Worm (Caenorhabditis elegans) whole organism, early embryonic: ENCODE measurements around the gene srh-138.
"Not testable (repeated sequence)": the region's sequence is repeated elsewhere in the genome, so short reads cannot be mapped to it uniquely, and the experiment has no call there.

Experiments
- F13C5.2 ChIP-seq: sonication (generic microtip); optimal IDR thresholded peaks from 2 replicates; lab custom pipeline; 2017; ENCODE audit warnings: mild to moderate bottlenecking, missing genetic modification characterization, inconsistent platforms, missing compliant biosample characterization
- ama-1 ChIP-seq: fragments of 150-350 bp; optimal IDR thresholded peaks from 2 replicates; lab custom pipeline; 2014
- ceh-36 ChIP-seq: sonication (generic microtip); optimal IDR thresholded peaks from 2 replicates; lab custom pipeline; 2016; ENCODE audit warnings: missing genetic modification characterization, inconsistent platforms, missing compliant biosample characterization
- ets-7 ChIP-seq: sonication (generic microtip); optimal IDR thresholded peaks from 2 replicates; lab custom pipeline; 2016; ENCODE audit warnings: missing genotype, missing genetic modification characterization, missing compliant biosample characterization
- flt-1 ChIP-seq: fragments of 200-800 bp; sonication (Bioruptor generic); IDR thresholded peaks from 2 replicates; pipeline ENCODE4 v1.3.6; 2022; ENCODE audit warnings: missing genetic modification characterization, missing compliant biosample characterization
- hnd-1 ChIP-seq: sonication (generic microtip); optimal IDR thresholded peaks from 2 replicates; lab custom pipeline; 2016; ENCODE audit warnings: missing genetic modification characterization, missing compliant biosample characterization
- pes-1 ChIP-seq: fragments of 200-800 bp; sonication (Bioruptor generic); IDR thresholded peaks from 2 replicates; pipeline ENCODE4 v1.3.6; 2022; ENCODE audit warnings: missing genetic modification reagents, missing genetic modification characterization, missing compliant biosample characterization

DNA sequence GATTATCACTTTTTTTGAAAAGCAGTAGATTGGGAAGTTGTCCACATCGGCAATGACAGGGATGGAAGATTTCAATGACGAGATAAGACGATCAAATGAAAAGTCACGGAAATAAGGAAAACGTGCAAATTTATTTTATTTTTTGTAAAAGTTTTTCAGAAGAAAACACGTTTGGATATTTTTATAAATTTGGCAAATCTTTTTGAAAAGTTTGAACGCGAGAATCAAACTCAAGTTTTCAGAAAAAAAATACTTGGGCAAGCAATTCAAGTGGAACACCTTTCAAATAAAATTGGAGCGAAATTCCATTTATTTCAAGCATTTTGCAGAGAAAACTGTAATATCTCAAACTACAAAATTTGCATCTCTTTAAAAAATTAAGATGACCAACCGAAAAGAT, 44.3 kb upstream of the srh-138 start, which contains the start of gene F36D3.5:
- not testable (repeated sequence) for TF ChIP-seq flt-1 (GFP tag; lab: Robert Waterston, UW); ama-1 (lab: Kevin White, UChicago); hnd-1 (tag; lab: Kevin White, UChicago); pes-1 (GFP tag; lab: Robert Waterston, UW); F13C5.2 (tag; lab: Kevin White, UChicago); ceh-36 (tag; lab: Kevin White, UChicago); ets-7 (tag; lab: Kevin White, UChicago)
